Worm (Caenorhabditis elegans): ENCODE data around the gene ZK1127.5.

ZK1127.5 gene

ce11 chrII:7022370-7023001 lies 28.0 kb upstream of the ZK1127.5 start, which contains the start of the genes lst-6 and lst-5 (continued):
- no peak for TF ChIP-seq ceh-82 (tag; optimal IDR thresholded peaks at IDR 0.05)
- TF ChIP-seq sma-9 (GFP tag; optimal IDR thresholded peaks at IDR 0.05) = peak; percentile 36
- TF ChIP-seq sma-9 (tag; optimal IDR thresholded peaks at IDR 0.05) = no peak
- TF ChIP-seq alr-1 (tag; optimal IDR thresholded peaks at IDR 0.05) = no peak

- TF ChIP-seq nhr-77 (tag; optimal IDR thresholded peaks at IDR 0.05) (no peak), peb-1 (tag; optimal IDR thresholded peaks at IDR 0.05) (no peak), sma-9 (GFP tag; optimal IDR thresholded peaks at IDR 0.05) (peak; percentile 25), sma-9 (tag; optimal IDR thresholded peaks at IDR 0.05) (no peak), ztf-11 (tag; optimal IDR thresholded peaks at IDR 0.05) (no peak), lin-39 (tag; optimal IDR thresholded peaks at IDR 0.05) (no peak), elt-1 (tag; optimal IDR thresholded peaks at IDR 0.05) (no peak), nhr-129 (tag; optimal IDR thresholded peaks at IDR 0.05) (peak; percentile 71), F13H6.1 (tag; optimal IDR thresholded peaks at IDR 0.05) (no peak), nhr-237 (tag; optimal IDR thresholded peaks at IDR 0.05) (no peak), ama-1 (optimal IDR thresholded peaks at IDR 0.05) (no peak), nhr-11 (tag; optimal IDR thresholded peaks at IDR 0.05) (no peak), Y55F3AM.14 (GFP tag; optimal IDR thresholded peaks at IDR 0.05) (no peak), unc-62 (GFP tag; optimal IDR thresholded peaks at IDR 0.05) (no peak), egl-27 (tag; optimal IDR thresholded peaks at IDR 0.05) (no peak), unc-55 (GFP tag; optimal IDR thresholded peaks at IDR 0.05) (no peak), aly-2 (tag; optimal IDR thresholded peaks at IDR 0.05) (no peak), ZK546.5 (tag; optimal IDR thresholded peaks at IDR 0.05) (no peak), R02D3.7 (tag; optimal IDR thresholded peaks at IDR 0.05) (no peak), ceh-82 (tag; optimal IDR thresholded peaks at IDR 0.05) (no peak), unc-39 (tag; optimal IDR thresholded peaks at IDR 0.05) (no peak), sma-3 (GFP tag; optimal IDR thresholded peaks at IDR 0.05) (peak; percentile 26), lin-13 (GFP tag; optimal IDR thresholded peaks at IDR 0.05) (peak; percentile 45), dmd-4 (tag; optimal IDR thresholded peaks at IDR 0.05) (no peak), lsy-2 (tag; optimal IDR thresholded peaks at IDR 0.05) (peak in 1 of 2 experiments; percentile 77), ztf-4 (tag; optimal IDR thresholded peaks at IDR 0.05) (no peak), blmp-1 (tag; optimal IDR thresholded peaks at IDR 0.05; ENCODE audit: insufficient read depth) (no peak), nhr-21 (tag; optimal IDR thresholded peaks at IDR 0.05) (no peak), ztf-1 (GFP tag; conservative IDR thresholded peaks at IDR 0.05) (no peak), snpc-4 (tag; optimal IDR thresholded peaks at IDR 0.05) (no peak), sem-4 (tag; optimal IDR thresholded peaks at IDR 0.05) (no peak), nhr-25 (tag; optimal IDR thresholded peaks at IDR 0.05) (no peak), C34F6.9 (tag; optimal IDR thresholded peaks at IDR 0.05) (peak; percentile 61), alr-1 (tag; optimal IDR thresholded peaks at IDR 0.05) (no peak), nhr-10 (tag; optimal IDR thresholded peaks at IDR 0.05) (no peak), crh-2 (tag; optimal IDR thresholded peaks at IDR 0.05) (peak; percentile 45), skn-1 (tag; optimal IDR thresholded peaks at IDR 0.05) (no peak), nhr-6 (tag; optimal IDR thresholded peaks at IDR 0.05) (no peak), lin-11 (tag; optimal IDR thresholded peaks at IDR 0.05) (no peak), nhr-12 (tag; optimal IDR thresholded peaks at IDR 0.05) (no peak), mab-5 (tag; optimal IDR thresholded peaks at IDR 0.05) (no peak), nhr-23 (tag; optimal IDR thresholded peaks at IDR 0.05) (no peak), fos-1 (tag; optimal IDR thresholded peaks at IDR 0.05) (peak; percentile 55), mbf-1 (tag; optimal IDR thresholded peaks at IDR 0.05) (no peak), elt-3 (tag; optimal IDR thresholded peaks at IDR 0.05) (no peak), mdl-1 (tag; optimal IDR thresholded peaks at IDR 0.05) (no peak), zag-1 (tag; optimal IDR thresholded peaks at IDR 0.05) (no peak), ceh-16 (tag; optimal IDR thresholded peaks at IDR 0.05) (no peak), gmeb-1 (tag; optimal IDR thresholded peaks at IDR 0.05) (no peak)
Measured at ce11 chrII:7024897-7025852, 25.3 kb upstream of the ZK1127.5 start, which contains the start of gene znf-598. znf-598 (plus strand) TSS chrII:7025802.

All from whole organism, L2 larva.